Worm (Caenorhabditis elegans): Measurements from ENCODE around the gene fbxa-72.

- TF ChIP-seq nhr-11 (tag; optimal IDR thresholded peaks at IDR 0.05) (no peak), lin-15B (tag; optimal IDR thresholded peaks at IDR 0.05) (no peak), ama-1 (optimal IDR thresholded peaks at IDR 0.05) (peak; percentile 96), pqm-1 (tag; optimal IDR thresholded peaks at IDR 0.05) (no peak), unc-130 (GFP tag; optimal IDR thresholded peaks at IDR 0.05) (no peak), unc-39 (tag; optimal IDR thresholded peaks at IDR 0.05) (no peak), unc-62 (GFP tag; optimal IDR thresholded peaks at IDR 0.05 in 1 of 2) (peak in 1 of 2 experiments; percentile 90), unc-62 (tag; optimal IDR thresholded peaks at IDR 0.05) (no peak), ztf-11 (tag; optimal IDR thresholded peaks at IDR 0.05) (no peak), ceh-20 (GFP tag; IDR thresholded peaks at IDR 0.05) (no peak), Y75B8A.6 (GFP tag; IDR thresholded peaks at IDR 0.05) (no peak), F49E8.2 (tag; optimal IDR thresholded peaks at IDR 0.05; ENCODE audit: borderline replicate concordance) (no peak)
Observed at ce11 chrV:724946-725806, 48.6 kb upstream of the fbxa-72 start.
